Fruit fly (Drosophila melanogaster) whole organism, embryonic: Measurements from ENCODE around the gene CG46462.

ENCODE experiments used
- Adf1 ChIP-seq: fragments of 200-800 bp; sonication (Bioruptor generic); IDR thresholded peaks from 2 replicates; pipeline ENCODE4 v1.3.6; 2022; ENCODE audit warnings: missing biosample characterization, missing genetic modification characterization
- BEAF-32 ChIP-seq: fragments of 200-800 bp; sonication (Bioruptor generic); optimal IDR thresholded peaks from 3 replicates; lab custom pipeline; 2017; ENCODE audit warnings: missing biosample characterization, missing genetic modification characterization, mild to moderate bottlenecking, moderate library complexity, missing genetic modification reagents
- Bdp1 ChIP-seq: fragments of 200-800 bp; sonication (Bioruptor generic); optimal IDR thresholded peaks from 3 replicates; lab custom pipeline; 2016; ENCODE audit warnings: missing biosample characterization, missing genetic modification characterization
- Bgb ChIP-seq: fragments of 200-800 bp; sonication (Bioruptor generic); IDR thresholded peaks from 2 replicates; pipeline ENCODE4 v1.3.6; 2022; ENCODE audit warnings: missing biosample characterization, missing genetic modification characterization; ENCODE audit not compliant: partially characterized antibody
- C15 ChIP-seq: fragments of 200-800 bp; sonication (Bioruptor generic); IDR thresholded peaks from 3 replicates; pipeline ENCODE4 v1.3.6; 2022; ENCODE audit warnings: missing biosample characterization, missing genetic modification characterization
- CG11696 ChIP-seq: fragments of 200-800 bp; sonication (Bioruptor generic); IDR thresholded peaks from 2 replicates; pipeline ENCODE4 v1.3.6; 2022; ENCODE audit warnings: missing biosample characterization, missing genetic modification characterization
- CG14441 ChIP-seq: fragments of 200-800 bp; sonication (Bioruptor generic); IDR thresholded peaks from 2 replicates; pipeline ENCODE4 v1.3.6; 2022; ENCODE audit warnings: missing biosample characterization, missing genetic modification characterization
- CG14860 ChIP-seq: fragments of 200-800 bp; sonication (Bioruptor generic); IDR thresholded peaks from 3 replicates; pipeline ENCODE4 v1.3.6; 2022; ENCODE audit warnings: missing biosample characterization, missing genetic modification characterization; ENCODE audit not compliant: partially characterized antibody
- CG15514 ChIP-seq: fragments of 200-800 bp; sonication (Bioruptor generic); optimal IDR thresholded peaks from 3 replicates; lab custom pipeline; 2017; ENCODE audit warnings: missing biosample characterization, missing genetic modification characterization, mild to moderate bottlenecking, moderate library complexity, missing genetic modification reagents
- CG15601 ChIP-seq: fragments of 200-800 bp; sonication (Bioruptor generic); optimal IDR thresholded peaks from 3 replicates; lab custom pipeline; 2019; ENCODE audit warnings: missing biosample characterization, mild to moderate bottlenecking, missing genetic modification characterization, moderate library complexity
- CG1603 ChIP-seq: fragments of 200-800 bp; sonication (Bioruptor generic); optimal IDR thresholded peaks from 2 replicates; lab custom pipeline; 2019; ENCODE audit warnings: missing biosample characterization, mild to moderate bottlenecking, missing genetic modification characterization, moderate library complexity
- CG17328 ChIP-seq: fragments of 200-800 bp; sonication (Bioruptor generic); IDR thresholded peaks from 2 replicates; pipeline ENCODE4 v1.3.6; 2022; ENCODE audit warnings: missing biosample characterization, missing genetic modification characterization
- CG18619 ChIP-seq: fragments of 200-800 bp; sonication (Bioruptor generic); optimal IDR thresholded peaks from 3 replicates; lab custom pipeline; 2017; ENCODE audit warnings: missing biosample characterization, mild to moderate bottlenecking, missing genetic modification characterization
- CG2678 ChIP-seq: fragments of 200-800 bp; sonication (Bioruptor generic); optimal IDR thresholded peaks from 3 replicates; lab custom pipeline; 2019; ENCODE audit warnings: missing biosample characterization, mild to moderate bottlenecking, missing genetic modification characterization, moderate library complexity
- CG2889 ChIP-seq: fragments of 200-800 bp; sonication (Bioruptor generic); IDR thresholded peaks from 3 replicates; pipeline ENCODE4 v1.3.6; 2022; ENCODE audit warnings: missing biosample characterization, missing genetic modification characterization
- CG30431 ChIP-seq: fragments of 200-800 bp; sonication (Bioruptor generic); optimal IDR thresholded peaks from 2 replicates; lab custom pipeline; 2017; ENCODE audit warnings: missing biosample characterization, missing genetic modification characterization
- CG31224 ChIP-seq: fragments of 200-800 bp; sonication (Bioruptor generic); IDR thresholded peaks from 2 replicates; pipeline ENCODE4 v1.3.6; 2022; ENCODE audit warnings: missing biosample characterization, missing genetic modification characterization
- CG33557 ChIP-seq: fragments of 200-800 bp; sonication (Bioruptor generic); optimal IDR thresholded peaks from 2 replicates; lab custom pipeline; 2019; ENCODE audit warnings: missing biosample characterization, mild to moderate bottlenecking, missing genetic modification characterization, moderate library complexity
- CG3726 ChIP-seq: fragments of 200-800 bp; sonication (Bioruptor generic); IDR thresholded peaks from 3 replicates; pipeline ENCODE4, ENCODE4 v1.3.6; 2022; ENCODE audit warnings: missing biosample characterization, missing genetic modification characterization
- CG4360 ChIP-seq: fragments of 200-800 bp; sonication (Bioruptor generic); IDR thresholded peaks from 2 replicates; pipeline ENCODE4 v1.3.6; 2022; ENCODE audit warnings: missing biosample characterization, missing genetic modification characterization
- CkIIα-i1 ChIP-seq: fragments of 200-800 bp; sonication (Bioruptor generic); IDR thresholded peaks from 2 replicates; pipeline ENCODE4 v1.3.6; 2022; ENCODE audit warnings: missing biosample characterization, missing genetic modification characterization
- CrebB ChIP-seq: fragments of 200-800 bp; sonication (Bioruptor generic); optimal IDR thresholded peaks from 3 replicates; lab custom pipeline; 2018; ENCODE audit warnings: missing biosample characterization, mild to moderate bottlenecking, missing genetic modification characterization
- HHEX ChIP-seq: fragments of 200-800 bp; sonication (Bioruptor generic); optimal IDR thresholded peaks from 3 replicates; lab custom pipeline; 2017; ENCODE audit warnings: missing biosample characterization, mild to moderate bottlenecking, missing genetic modification characterization, missing genetic modification reagents
- Med ChIP-seq: fragments of 200-800 bp; sonication (Bioruptor generic); peaks from one replicate; lab custom pipeline; 2016; ENCODE audit warnings: missing biosample characterization, missing genetic modification characterization, mild to moderate bottlenecking, inconsistent platforms, moderate library complexity
- Mes4 ChIP-seq: fragments of 200-800 bp; sonication (Bioruptor generic); optimal IDR thresholded peaks from 2 replicates; lab custom pipeline; 2016; ENCODE audit warnings: missing biosample characterization, missing genetic modification characterization
- Neu2 ChIP-seq: fragments of 200-800 bp; sonication (Bioruptor generic); optimal IDR thresholded peaks from 3 replicates; lab custom pipeline; 2016; ENCODE audit warnings: missing biosample characterization, missing genetic modification characterization, borderline replicate concordance
- Nf-YC ChIP-seq: fragments of 200-800 bp; optimal IDR thresholded peaks from 3 replicates; lab custom pipeline; 2019; ENCODE audit warnings: missing biosample characterization, mild to moderate bottlenecking, missing genetic modification characterization, moderate library complexity
- PHDP ChIP-seq: fragments of 200-800 bp; sonication (Bioruptor generic); optimal IDR thresholded peaks from 3 replicates; lab custom pipeline; 2018; ENCODE audit warnings: missing biosample characterization, mild to moderate bottlenecking, missing genetic modification characterization, moderate library complexity
- Sin3A ChIP-seq: fragments of >200 bp; optimal IDR thresholded peaks from 2 replicates; lab custom pipeline; 2018
- Spps ChIP-seq: fragments of 200-800 bp; sonication (Bioruptor generic); optimal IDR thresholded peaks from 2 replicates; lab custom pipeline; 2018; ENCODE audit warnings: missing biosample characterization, mild to moderate bottlenecking, missing genetic modification characterization
- Tbp ChIP-seq: fragments of >200 bp; optimal IDR thresholded peaks from 2 replicates; lab custom pipeline; 2018; ENCODE audit warnings: missing biosample characterization, missing genetic modification characterization
- Vsx1 ChIP-seq: fragments of 200-800 bp; sonication (Bioruptor generic); optimal IDR thresholded peaks from 2 replicates; lab custom pipeline; 2017; ENCODE audit warnings: missing biosample characterization, mild to moderate bottlenecking, missing genetic modification characterization, missing genetic modification reagents
- amos ChIP-seq: fragments of 200-800 bp; sonication (Bioruptor generic); IDR thresholded peaks from 2 replicates; pipeline ENCODE4 v1.3.6; 2022; ENCODE audit warnings: missing biosample characterization, missing genetic modification characterization; ENCODE audit not compliant: partially characterized antibody
- ara ChIP-seq: fragments of 200-800 bp; sonication (Bioruptor generic); IDR thresholded peaks from 2 replicates; pipeline ENCODE4 v1.3.6; 2022; ENCODE audit warnings: missing biosample characterization, missing genetic modification characterization
- bigmax ChIP-seq: fragments of 200-800 bp; sonication (Bioruptor generic); optimal IDR thresholded peaks from 2 replicates; lab custom pipeline; 2018; ENCODE audit warnings: missing biosample characterization, mild to moderate bottlenecking, missing genetic modification characterization
- cad ChIP-seq: fragments of >200 bp; optimal IDR thresholded peaks from 2 replicates; lab custom pipeline; 2017; ENCODE audit warnings: missing biosample characterization, missing genetic modification characterization
- cg ChIP-seq: fragments of 200-800 bp; sonication (Bioruptor generic); optimal IDR thresholded peaks from 3 replicates; lab custom pipeline; 2019; ENCODE audit warnings: missing biosample characterization, mild to moderate bottlenecking, missing genetic modification characterization, moderate library complexity
- cwo ChIP-seq: fragments of 200-800 bp; sonication (Bioruptor generic); optimal IDR thresholded peaks from 3 replicates; lab custom pipeline; 2017; ENCODE audit warnings: missing biosample characterization, missing genetic modification characterization, mild to moderate bottlenecking, moderate library complexity, missing genetic modification reagents
- dpn ChIP-seq, 2 experiments: fragments of 200-800 bp; sonication (Bioruptor generic); optimal IDR thresholded peaks; 3 replicates each; lab custom pipeline; 2016; ENCODE audit warnings: missing biosample characterization in 2 of 2, missing genetic modification characterization in 2 of 2
- gcm2 ChIP-seq: fragments of 200-800 bp; sonication (Bioruptor generic); optimal IDR thresholded peaks from 2 replicates; lab custom pipeline; 2016; ENCODE audit warnings: missing biosample characterization, missing genetic modification characterization
- gfzf ChIP-seq: fragments of 200-800 bp; sonication (Bioruptor generic); optimal IDR thresholded peaks from 2 replicates; lab custom pipeline; 2016; ENCODE audit warnings: missing biosample characterization, mild to moderate bottlenecking, missing genetic modification characterization, moderate library complexity
- oc ChIP-seq: fragments of 200-800 bp; sonication (Bioruptor generic); optimal IDR thresholded peaks from 2 replicates; lab custom pipeline; 2018; ENCODE audit warnings: missing biosample characterization, mild to moderate bottlenecking, missing genetic modification characterization, moderate library complexity
- odd ChIP-seq: fragments of 200-800 bp; sonication (Bioruptor generic); optimal IDR thresholded peaks from 2 replicates; lab custom pipeline; 2017; ENCODE audit warnings: missing biosample characterization, mild to moderate bottlenecking, missing genetic modification characterization
- p53 ChIP-seq: fragments of 200-800 bp; sonication (Bioruptor generic); optimal IDR thresholded peaks from 2 replicates; lab custom pipeline; 2016; ENCODE audit warnings: missing biosample characterization, missing genetic modification characterization
- pb ChIP-seq: fragments of 200-800 bp; sonication (Bioruptor generic); optimal IDR thresholded peaks from 3 replicates; lab custom pipeline; 2016; ENCODE audit warnings: missing biosample characterization, missing genetic modification characterization
- repo ChIP-seq: fragments of 200-800 bp; sonication (Bioruptor generic); optimal IDR thresholded peaks from 2 replicates; lab custom pipeline; 2016; ENCODE audit warnings: missing biosample characterization, missing genetic modification characterization
- tin ChIP-seq: fragments of 200-800 bp; sonication (Bioruptor generic); optimal IDR thresholded peaks from 3 replicates; lab custom pipeline; 2016; ENCODE audit warnings: missing biosample characterization, missing genetic modification characterization
- trh ChIP-seq: fragments of 200-800 bp; sonication (Bioruptor generic); optimal IDR thresholded peaks from 2 replicates; lab custom pipeline; 2016; ENCODE audit warnings: missing biosample characterization, missing genetic modification characterization

CG46462 gene

dm6 chr3L:19922833-19923745 is 8.4 kb upstream of the CG46462 start, which contains the start of gene Pfdn6 (continued):
- TF ChIP-seq CG14860 (GFP tag; lab: Robert Waterston, UW) (peak; percentile 74), oc (no peak), CG2889 (GFP tag; lab: Robert Waterston, UW) (peak; percentile 83; the same call in 2 of the 3 replicates), Mes4 (peak; percentile 42), tin (GFP tag; lab: Kevin White, UChicago) (peak; percentile 67), trh (GFP tag; lab: Kevin White, UChicago) (no peak), CG4360 (GFP tag; lab: Robert Waterston, UW) (0 out of 2 replicates have a peak, but pooled peaks have one; percentile 34), BEAF-32 (GFP tag; lab: Kevin White, UChicago) (peak; percentile 48), Nf-YC (tag; lab: Kevin White, UChicago) (peak; percentile 68), PHDP (peak; percentile 85), pb (GFP tag; lab: Kevin White, UChicago) (peak; percentile 57), Vsx1 (no peak), ara (GFP tag; lab: Robert Waterston, UW) (0 out of 2 replicates have a peak, but pooled peaks have one; percentile 35), CG11696 (GFP tag; lab: Robert Waterston, UW) (peak; percentile 42; the same call in 1 of the 2 replicates), CkIIα-i1 (GFP tag; lab: Robert Waterston, UW) (no peak), CG17328 (GFP tag; lab: Robert Waterston, UW) (peak; percentile 68), C15 (peak; percentile 37; the same call in 1 of the 3 replicates), gcm2 (GFP tag; lab: Kevin White, UChicago) (no peak), p53 (GFP tag; lab: Kevin White, UChicago) (no peak), CG1603 (tag; lab: Kevin White, UChicago) (peak; percentile 89), CG15601 (tag; lab: Kevin White, UChicago) (peak; percentile 53), cwo (GFP tag; lab: Kevin White, UChicago) (no peak), CG33557 (peak; percentile 24), repo (peak; percentile 52), Neu2 (GFP tag; lab: Kevin White, UChicago) (no peak), bigmax (GFP tag; lab: Kevin White, UChicago) (no peak), CG15514 (GFP tag; lab: Kevin White, UChicago) (peak; percentile 40), CrebB (tag; lab: Kevin White, UChicago) (peak; percentile 28), CG30431 (peak; percentile 57), CG31224 (GFP tag; lab: Robert Waterston, UW) (peak; percentile 33; the same call in 1 of the 2 replicates), CG2678 (tag; lab: Kevin White, UChicago) (peak; percentile 39), Bgb (GFP tag; lab: Robert Waterston, UW) (peak; percentile 73), amos (GFP tag; lab: Robert Waterston, UW) (peak; percentile 63; the same call in 1 of the 2 replicates), Spps (tag; lab: Kevin White, UChicago) (peak; percentile 23), CG18619 (peak; percentile 81), odd (GFP tag; lab: Kevin White, UChicago) (no peak), HHEX (GFP tag; lab: Kevin White, UChicago) (peak; percentile 63), cad (GFP tag; lab: Kevin White, UChicago) (no peak), CG3726 (GFP tag; lab: Robert Waterston, UW) (peak; percentile 69; the same call in 1 of the 3 replicates), gfzf (GFP tag; lab: Kevin White, UChicago) (peak; percentile 81), cg (GFP tag; lab: Kevin White, UChicago) (no peak), Med (GFP tag; lab: Kevin White, UChicago) (peak; percentile 96), Sin3A (lab: Kevin White, UChicago) (peak; percentile 94), Tbp (GFP tag; lab: Kevin White, UChicago) (no peak), CG14441 (peak; percentile 76), Adf1 (peak; percentile 49), Bdp1 (GFP tag; lab: Kevin White, UChicago) (peak; percentile 78), dpn (GFP tag; optimal IDR thresholded peaks at IDR 0.05; lab: Kevin White, UChicago) (peak; percentile 54 to 85)
